Worm (Caenorhabditis elegans): Measurements from ENCODE around the gene ugt-5.

ugt-5 gene

DNA sequence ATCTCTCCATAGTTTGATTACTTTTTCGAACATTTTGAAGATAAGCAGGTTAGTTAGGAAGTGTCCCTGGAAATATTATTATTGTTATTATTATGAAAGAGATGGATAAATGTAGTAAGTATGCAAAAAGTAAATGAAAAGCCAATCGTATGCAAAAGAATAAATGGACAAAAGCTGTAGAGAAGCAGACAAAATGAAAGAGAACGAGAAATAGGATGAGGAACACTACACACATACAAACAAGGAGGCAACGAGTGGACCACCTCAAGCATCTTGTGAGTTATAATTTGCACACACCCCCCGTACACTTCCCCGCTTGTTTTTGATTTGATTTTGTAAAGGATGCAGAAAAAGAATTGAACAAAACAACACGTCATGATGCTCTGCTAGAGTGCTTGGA is 18.4 kb upstream of the ugt-5 start, which contains the start of gene ZC443.2:
Gene ZC443.2, minus strand, starts transcription at position 67 of the 400 bp plus-strand sequence.
- TF ChIP-seq nhr-2 (tag; optimal IDR thresholded peaks at IDR 0.05) (no peak), lin-13 (tag; optimal IDR thresholded peaks at IDR 0.05) (no peak), ztf-11 (tag; optimal IDR thresholded peaks at IDR 0.05) (no peak), cnd-1 (tag; optimal IDR thresholded peaks at IDR 0.05) (no peak), ces-1 (GFP tag; optimal IDR thresholded peaks at IDR 0.05) (peak; percentile 59)

DNA sequence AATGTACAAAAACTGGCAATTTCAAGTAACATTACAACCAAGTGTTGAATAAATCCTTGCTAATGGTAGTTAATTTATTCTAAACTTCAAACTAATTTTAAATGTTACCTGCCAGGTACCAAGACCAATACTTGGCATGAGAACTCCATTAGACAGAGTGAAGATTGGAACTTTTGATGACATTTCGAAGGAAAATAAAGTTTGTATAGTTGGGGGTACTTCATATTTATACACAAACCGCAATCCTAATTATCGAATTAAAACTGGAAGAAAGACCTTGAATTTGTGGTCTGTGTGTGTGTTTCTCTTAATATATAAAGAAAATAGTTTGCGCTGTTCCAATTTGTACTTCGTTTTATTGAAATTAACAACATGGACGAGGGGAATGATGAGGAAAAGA is 17.1 kb upstream of the ugt-5 start, which contains the start of gene ZC443.1:
Gene ZC443.1, minus strand, starts transcription at position 205 of the 400 bp plus-strand sequence.
- TF ChIP-seq bed-3 (GFP tag; optimal IDR thresholded peaks at IDR 0.05) (no peak), lin-13 (tag; optimal IDR thresholded peaks at IDR 0.05) (no peak), mab-5 (tag; optimal IDR thresholded peaks at IDR 0.05) (no peak), sptf-1 (tag; optimal IDR thresholded peaks at IDR 0.05) (no peak)

DNA sequence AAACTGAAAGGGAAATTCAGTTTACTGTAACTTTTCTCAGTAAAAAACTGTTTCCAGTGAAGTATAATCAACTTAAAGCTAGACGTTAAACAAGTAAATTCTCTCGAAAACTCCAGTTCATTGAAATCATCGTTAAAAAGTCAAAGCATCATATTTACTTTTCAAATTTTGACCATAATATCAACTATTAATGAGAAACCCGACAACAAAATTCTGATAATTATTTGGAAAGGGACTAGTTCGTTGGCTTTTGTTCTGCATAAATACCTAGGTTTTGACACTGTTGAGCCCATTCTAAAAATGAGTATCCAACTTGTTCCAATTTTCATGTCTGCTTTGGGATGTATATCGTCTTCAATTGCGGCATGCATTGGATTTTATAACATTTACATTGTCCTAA is 13.4 kb upstream of the ugt-5 start, which contains the start of gene ZC443.7:
Gene ZC443.7, plus strand, starts transcription at position 301 of the 400 bp plus-strand sequence.
- TF ChIP-seq snpc-4 (tag; optimal IDR thresholded peaks at IDR 0.05): no peak
- no peak for TF ChIP-seq unc-120 (tag; optimal IDR thresholded peaks at IDR 0.05; ENCODE audit: poor library complexity, severe bottlenecking)
- TF ChIP-seq nhr-28 (tag; optimal IDR thresholded peaks at IDR 0.05): no peak
- TF ChIP-seq unc-39 (tag; optimal IDR thresholded peaks at IDR 0.05): no peak

DNA sequence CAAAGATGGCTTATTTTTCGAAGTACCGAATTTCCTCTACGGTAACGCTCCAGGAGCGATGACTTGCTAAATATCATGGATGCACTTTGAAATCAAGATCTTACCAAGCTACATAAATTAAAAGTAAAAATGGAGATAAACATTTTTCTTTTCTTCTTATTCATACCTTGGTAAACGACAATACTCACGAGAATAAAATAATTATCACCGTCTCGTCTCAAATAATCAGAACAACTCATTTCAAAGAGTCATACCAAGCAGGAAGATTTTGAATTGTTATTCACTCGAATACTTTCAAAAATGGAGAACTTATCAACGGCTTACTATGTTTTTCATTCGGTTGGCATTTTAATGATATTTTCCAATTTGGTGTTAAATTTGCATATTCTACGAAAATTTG is 10.5 kb upstream of the ugt-5 start, which contains the start of gene srbc-45:
Gene srbc-45, plus strand, starts transcription at position 301 of the 400 bp plus-strand sequence.
- no peak for TF ChIP-seq tbx-8 (GFP tag; optimal IDR thresholded peaks at IDR 0.05)
- no peak for TF ChIP-seq hlh-1 (tag; optimal IDR thresholded peaks at IDR 0.05)
- TF ChIP-seq nhr-12 (tag; optimal IDR thresholded peaks at IDR 0.05): no peak
- TF ChIP-seq nhr-76 (tag; optimal IDR thresholded peaks at IDR 0.05): no peak
- TF ChIP-seq snpc-4 (tag; optimal IDR thresholded peaks at IDR 0.05): no peak
- no peak for TF ChIP-seq ztf-11 (tag; optimal IDR thresholded peaks at IDR 0.05)
- TF ChIP-seq nhr-2 (tag; optimal IDR thresholded peaks at IDR 0.05): no peak
- TF ChIP-seq elt-3 (tag; optimal IDR thresholded peaks at IDR 0.05): no peak
- no peak for TF ChIP-seq ceh-43 (GFP tag; optimal IDR thresholded peaks at IDR 0.05)
- no peak for TF ChIP-seq drap-1 (GFP tag; optimal IDR thresholded peaks at IDR 0.05)
- no peak for TF ChIP-seq unc-120 (tag; optimal IDR thresholded peaks at IDR 0.05; ENCODE audit: poor library complexity, severe bottlenecking)
- no peak for TF ChIP-seq blmp-1 (tag; optimal IDR thresholded peaks at IDR 0.05)
- no peak for TF ChIP-seq flh-1 (GFP tag; optimal IDR thresholded peaks at IDR 0.05)
- TF ChIP-seq cnd-1 (tag; optimal IDR thresholded peaks at IDR 0.05): no peak
- TF ChIP-seq lin-13 (tag; optimal IDR thresholded peaks at IDR 0.05): no peak
- no peak for TF ChIP-seq zip-8 (tag; optimal IDR thresholded peaks at IDR 0.05)
- no peak for TF ChIP-seq sem-2 (GFP tag; optimal IDR thresholded peaks at IDR 0.05)

DNA sequence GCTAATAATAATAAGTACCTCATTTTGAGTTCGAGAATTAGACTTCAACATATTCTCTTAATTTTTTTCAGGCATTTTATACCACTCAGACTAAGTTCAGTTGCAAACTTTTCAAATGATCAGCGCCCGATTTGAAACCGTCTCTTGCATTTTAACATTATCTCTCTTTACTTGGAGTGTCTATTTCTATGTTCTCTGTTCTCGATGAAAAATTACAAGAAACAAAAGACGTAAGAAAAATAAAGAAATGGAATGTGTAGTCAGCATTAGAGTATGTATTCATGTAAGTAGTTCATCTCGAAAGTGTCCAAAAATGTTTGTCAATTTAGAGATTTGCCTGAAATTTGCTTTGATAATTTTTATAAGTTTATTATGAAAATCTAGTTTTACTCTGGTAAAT is 7.4 kb upstream of the ugt-5 start, which contains the start of gene ugt-3:
Gene ugt-3, minus strand, starts transcription at position 101 of the 400 bp plus-strand sequence.
- no peak for TF ChIP-seq nhr-76 (tag; optimal IDR thresholded peaks at IDR 0.05)
- no peak for TF ChIP-seq ztf-11 (tag; optimal IDR thresholded peaks at IDR 0.05)
- no peak for TF ChIP-seq nhr-12 (tag; optimal IDR thresholded peaks at IDR 0.05)
- TF ChIP-seq ham-2 (GFP tag; optimal IDR thresholded peaks at IDR 0.05): no peak
- no peak for TF ChIP-seq unc-62 (GFP tag; optimal IDR thresholded peaks at IDR 0.05)

DNA sequence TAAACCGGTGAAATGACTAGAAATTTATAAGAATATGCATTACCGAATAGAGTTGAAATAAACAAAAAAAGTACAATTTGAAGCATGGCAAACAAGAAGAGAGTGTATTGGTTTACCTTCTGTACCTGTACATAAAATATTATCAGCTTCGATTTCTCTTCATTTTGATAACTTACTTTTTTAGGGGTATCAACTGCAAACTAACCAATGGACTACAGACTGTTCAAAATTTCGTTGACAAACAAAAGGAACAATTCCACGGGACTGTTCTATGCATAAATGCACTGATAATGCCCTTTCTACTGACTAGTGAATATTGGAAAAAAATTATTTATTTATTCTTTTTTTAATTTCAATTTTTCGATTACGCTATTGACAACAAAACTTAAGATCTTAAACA is 5.2 kb upstream of the ugt-5 start, which contains the start of gene ugt-6:
Gene ugt-6, minus strand, starts transcription at position 233 of the 400 bp plus-strand sequence.
- no peak for TF ChIP-seq lsy-2 (tag; optimal IDR thresholded peaks at IDR 0.05)
- no peak for TF ChIP-seq sptf-1 (tag; optimal IDR thresholded peaks at IDR 0.05)
- no peak for TF ChIP-seq unc-120 (tag; optimal IDR thresholded peaks at IDR 0.05; ENCODE audit: poor library complexity, severe bottlenecking)
- no peak for TF ChIP-seq flh-1 (GFP tag; optimal IDR thresholded peaks at IDR 0.05)
- TF ChIP-seq mls-2 (tag; optimal IDR thresholded peaks at IDR 0.05): no peak
- no peak for TF ChIP-seq ceh-39 (tag; optimal IDR thresholded peaks at IDR 0.05)

DNA sequence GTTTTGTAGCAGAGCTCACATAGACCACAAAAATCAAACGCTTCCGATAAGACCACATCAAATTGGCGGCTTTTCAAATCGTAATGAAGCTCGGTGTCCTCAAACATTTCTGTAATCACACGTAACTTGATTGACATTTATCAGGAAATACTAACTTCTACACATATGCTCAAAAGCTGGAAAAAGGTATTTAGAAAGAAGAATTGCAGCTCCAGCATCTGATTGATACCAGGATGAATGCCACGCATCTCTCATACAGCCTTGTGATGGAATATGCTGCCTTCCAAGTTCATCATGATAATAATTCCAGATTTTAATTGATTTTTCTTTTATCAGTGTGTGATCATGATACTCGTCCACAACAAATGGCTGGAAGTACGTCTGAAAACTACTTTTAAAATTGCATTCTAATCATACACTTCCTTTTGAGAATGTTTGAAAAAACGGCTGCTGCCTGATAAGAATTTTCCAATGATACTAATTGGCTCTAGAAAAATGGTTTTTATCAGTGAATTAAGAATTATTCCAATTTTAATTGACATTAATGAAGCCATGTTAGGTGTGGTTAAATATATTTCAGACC is 4.2 kb upstream of the ugt-5 start:
- no peak for TF ChIP-seq nhr-76 (tag; optimal IDR thresholded peaks at IDR 0.05)
- TF ChIP-seq nhr-2 (tag; optimal IDR thresholded peaks at IDR 0.05): no peak
- no peak for TF ChIP-seq snpc-4 (tag; optimal IDR thresholded peaks at IDR 0.05)
- TF ChIP-seq ces-1 (GFP tag; optimal IDR thresholded peaks at IDR 0.05): no peak
- TF ChIP-seq mab-5 (tag; optimal IDR thresholded peaks at IDR 0.05): no peak

Measured in whole organism, mixed stage, embryonic.